Fruit fly (Drosophila melanogaster): ENCODE results near the gene CG15211.

CG15211 gene

DNA sequence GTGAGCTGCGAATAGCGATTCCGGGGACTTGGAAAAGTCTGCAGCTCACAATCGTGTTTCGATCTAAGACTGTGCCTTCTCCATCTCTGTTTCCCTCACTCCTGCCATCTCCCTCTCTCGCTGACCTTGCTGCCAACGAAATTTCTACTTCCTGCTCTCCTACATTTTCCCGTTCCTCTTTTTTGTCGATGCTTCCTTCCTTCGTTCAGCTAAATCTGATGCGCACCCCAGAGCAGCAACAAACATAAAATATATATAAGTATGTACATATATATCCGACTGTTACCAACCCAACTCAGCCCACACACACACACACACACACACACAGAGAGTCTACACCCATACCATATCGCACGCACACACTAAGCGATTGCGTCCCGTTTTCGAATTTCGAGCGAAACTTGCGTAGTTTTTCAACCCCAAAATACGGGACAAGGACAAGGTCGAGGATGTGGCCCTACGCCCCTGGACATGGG, 51.9 kb downstream of the CG15211 start, which contains the start of gene Imp:
Gene Imp (minus strand): TSS at position 51 of the 476 bp plus-strand sequence.
- TF ChIP-seq CG11456 (GFP tag; IDR thresholded peaks at IDR 0.05) (no peak), cg (GFP tag; optimal IDR thresholded peaks at IDR 0.05) (peak; percentile 69), twi (tag; optimal IDR thresholded peaks at IDR 0.05) (no peak), chm (GFP tag; IDR thresholded peaks at IDR 0.05) (no peak), knrl (GFP tag; IDR thresholded peaks at IDR 0.05; ENCODE audit: partially characterized antibody) (no peak), Usf (GFP tag; optimal IDR thresholded peaks at IDR 0.05) (no peak), stc (GFP tag; IDR thresholded peaks at IDR 0.05) (no peak), CG8281 (tag; optimal IDR thresholded peaks at IDR 0.05) (no peak), Nf-YC (tag; optimal IDR thresholded peaks at IDR 0.05) (no peak), Bgb (GFP tag; IDR thresholded peaks at IDR 0.05; ENCODE audit: partially characterized antibody) (no peak), Abd-B (GFP tag; optimal IDR thresholded peaks at IDR 0.05) (no peak), CG17186 (GFP tag; optimal IDR thresholded peaks at IDR 0.05) (no peak), sc (optimal IDR thresholded peaks at IDR 0.05) (no peak), sc (GFP tag; optimal IDR thresholded peaks at IDR 0.05) (no peak), sug (tag; optimal IDR thresholded peaks at IDR 0.05) (no peak), CG14667 (GFP tag; IDR thresholded peaks at IDR 0.05) (no peak), CG11398 (GFP tag; optimal IDR thresholded peaks at IDR 0.05) (no peak), CG1832 (GFP tag; optimal IDR thresholded peaks at IDR 0.05) (peak; percentile 48), luna (GFP tag; optimal IDR thresholded peaks at IDR 0.05) (no peak), HLH4C (GFP tag; IDR thresholded peaks at IDR 0.05; ENCODE audit: partially characterized antibody) (no peak), pita (GFP tag; optimal IDR thresholded peaks at IDR 0.05) (no peak), Poxn (GFP tag; IDR thresholded peaks at IDR 0.05) (no peak), Adf1 (GFP tag; IDR thresholded peaks at IDR 0.05) (peak; percentile 10; the same call in 1 of the 2 replicates), ewg (GFP tag; optimal IDR thresholded peaks at IDR 0.05) (no peak), aop (GFP tag; IDR thresholded peaks at IDR 0.05) (no peak), CG13894 (tag; optimal IDR thresholded peaks at IDR 0.05) (peak; percentile 90), dati (GFP tag; IDR thresholded peaks at IDR 0.05) (no peak), HLH54F (GFP tag; optimal IDR thresholded peaks at IDR 0.05) (no peak), CG12942 (GFP tag; optimal IDR thresholded peaks at IDR 0.05) (no peak), Opbp (GFP tag; IDR thresholded peaks at IDR 0.05; ENCODE audit: partially characterized antibody) (no peak), az2 (GFP tag; optimal IDR thresholded peaks at IDR 0.05) (no peak), ken (GFP tag; IDR thresholded peaks at IDR 0.05) (no peak), Oaz (GFP tag; IDR thresholded peaks at IDR 0.05) (no peak), gsb-n (tag; optimal IDR thresholded peaks at IDR 0.05) (no peak), ttk (GFP tag; IDR thresholded peaks at IDR 0.05) (no peak), HLH3B (GFP tag; IDR thresholded peaks at IDR 0.05) (no peak), pros (GFP tag; optimal IDR thresholded peaks at IDR 0.05) (peak; percentile 74), al (GFP tag; IDR thresholded peaks at IDR 0.05) (no peak)

DNA sequence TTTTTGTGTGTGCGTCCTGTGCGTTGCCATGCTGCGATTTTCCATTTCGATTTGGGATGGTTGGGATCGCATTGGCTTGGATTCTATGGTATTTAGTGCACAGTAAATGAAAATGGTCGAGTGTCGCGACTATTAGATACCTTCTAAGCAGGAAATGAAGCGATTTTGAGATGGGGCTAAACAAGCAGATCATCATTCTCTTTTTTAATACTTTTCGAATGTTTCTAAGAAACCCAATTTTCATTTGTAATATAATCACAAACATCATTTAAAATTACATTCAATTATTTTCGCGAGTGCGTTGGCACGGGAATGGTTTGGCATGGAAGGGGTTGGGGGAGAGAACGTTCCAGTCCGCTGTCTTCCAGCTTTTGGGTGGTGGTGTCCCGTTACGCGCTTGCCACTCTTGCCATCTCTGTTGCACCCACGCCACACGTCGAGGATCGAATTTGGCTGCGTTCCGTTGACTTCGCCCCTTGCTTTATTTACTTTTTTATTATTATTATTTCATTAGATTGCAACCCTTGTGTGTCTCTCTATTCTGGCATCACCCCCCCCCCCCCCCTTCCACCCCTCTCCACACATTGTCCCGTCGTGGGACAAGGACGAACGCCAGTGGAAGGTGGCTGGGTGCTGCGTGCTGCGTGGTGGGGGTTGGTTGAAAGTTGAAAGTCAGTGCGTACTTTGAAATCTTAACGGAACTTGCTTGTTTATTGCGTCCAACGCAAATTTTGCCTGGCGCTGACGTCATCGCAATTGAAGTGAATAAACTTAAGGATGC, 53.2 kb downstream of the CG15211 start:
- TF ChIP-seq Kr (GFP tag; optimal IDR thresholded peaks at IDR 0.05) (no peak), inv (GFP tag; IDR thresholded peaks at IDR 0.05; ENCODE audit: partially characterized antibody) (no peak), gsb-n (tag; optimal IDR thresholded peaks at IDR 0.05) (peak; percentile 76), sqz (GFP tag; optimal IDR thresholded peaks at IDR 0.05) (no peak), CG10321 (GFP tag; IDR thresholded peaks at IDR 0.05) (no peak), CG6683 (GFP tag; optimal IDR thresholded peaks at IDR 0.05) (no peak), jigr1 (GFP tag; IDR thresholded peaks at IDR 0.05) (no peak), CG13123 (GFP tag; optimal IDR thresholded peaks at IDR 0.05) (no peak), Ptx1 (GFP tag; IDR thresholded peaks at IDR 0.05) (no peak), CG31388 (GFP tag; optimal IDR thresholded peaks at IDR 0.05) (no peak), Oli (tag; optimal IDR thresholded peaks at IDR 0.05) (peak; percentile 56), sima (GFP tag; optimal IDR thresholded peaks at IDR 0.05) (no peak), CG1792 (GFP tag; optimal IDR thresholded peaks at IDR 0.05) (no peak), CG18619 (GFP tag; optimal IDR thresholded peaks at IDR 0.05) (peak; percentile 39), zen2 (GFP tag; IDR thresholded peaks at IDR 0.05; ENCODE audit: partially characterized antibody) (no peak)
